Worm (Caenorhabditis elegans) whole organism, L4 larva: ENCODE measurements around the gene C06E4.2.

Experiments used
- D1046.2 ChIP-seq: fragments of 200-800 bp; sonication (Bioruptor generic); IDR thresholded peaks from 2 replicates; pipeline ENCODE4 v1.3.6; 2022; ENCODE audit warnings: missing genetic modification characterization, missing compliant biosample characterization
- F10B5.3 ChIP-seq: sonication (generic microtip); optimal IDR thresholded peaks from 2 replicates; lab custom pipeline; 2016; ENCODE audit warnings: mild to moderate bottlenecking, missing genetic modification characterization, missing compliant biosample characterization
- F26F4.8 ChIP-seq: fragments of 200-800 bp; sonication (Bioruptor generic); conservative IDR thresholded peaks from 2 replicates; pipeline ENCODE4 v1.3.6; 2022; ENCODE audit warnings: missing genetic modification characterization, missing compliant biosample characterization
- R02D3.7 ChIP-seq: fragments of 150-350 bp; sonication (generic microtip); optimal IDR thresholded peaks from 3 replicates; lab custom pipeline; 2014; ENCODE audit warnings: missing biosample characterization, missing genetic modification characterization
- T26A8.4 ChIP-seq: fragments of 200-800 bp; sonication (Bioruptor generic); IDR thresholded peaks from 2 replicates; pipeline ENCODE4 v1.3.6; 2022; ENCODE audit warnings: missing genetic modification characterization, missing compliant biosample characterization
- ZK337.2 ChIP-seq: fragments of 200-800 bp; sonication (Bioruptor generic); IDR thresholded peaks from 2 replicates; pipeline ENCODE4 v1.3.6; 2022; ENCODE audit warnings: missing genetic modification reagents, missing genetic modification characterization, missing compliant biosample characterization
- aly-2 ChIP-seq: sonication (generic microtip); optimal IDR thresholded peaks from 2 replicates; lab custom pipeline; 2018; ENCODE audit warnings: missing biosample characterization, missing genetic modification characterization
- attf-4 ChIP-seq: sonication (generic microtip); optimal IDR thresholded peaks from 3 replicates; lab custom pipeline; 2017; ENCODE audit warnings: missing biosample characterization, missing genetic modification characterization
- ceh-28 ChIP-seq: fragments of 150-350 bp; optimal IDR thresholded peaks from 2 replicates; lab custom pipeline; 2014; ENCODE audit warnings: missing biosample characterization, missing genetic modification reagents, missing genetic modification characterization
- ceh-32 ChIP-seq: sonication (generic microtip); optimal IDR thresholded peaks from 2 replicates; lab custom pipeline; 2016; ENCODE audit warnings: mild to moderate bottlenecking, missing genetic modification characterization, missing compliant biosample characterization; ENCODE audit not compliant: poor library complexity
- ceh-44 ChIP-seq: fragments of 200-800 bp; sonication (Bioruptor generic); IDR thresholded peaks from 2 replicates; pipeline ENCODE4 v1.3.6; 2022; ENCODE audit warnings: missing genetic modification reagents, missing genetic modification characterization, missing compliant biosample characterization
- ceh-62 ChIP-seq: sonication (generic microtip); optimal IDR thresholded peaks from 2 replicates; lab custom pipeline; 2017; ENCODE audit warnings: missing biosample characterization, missing genetic modification characterization
- ceh-82 ChIP-seq: sonication (generic microtip); optimal IDR thresholded peaks from 2 replicates; lab custom pipeline; 2017; ENCODE audit warnings: missing biosample characterization, missing genetic modification characterization
- ces-1 ChIP-seq: fragments of 150-350 bp; sonication (generic microtip); optimal IDR thresholded peaks from 4 replicates; lab custom pipeline; 2014; ENCODE audit warnings: missing biosample characterization, missing genetic modification reagents, missing genetic modification characterization
- cey-2 ChIP-seq: sonication (generic microtip); optimal IDR thresholded peaks from 3 replicates; lab custom pipeline; 2017; ENCODE audit warnings: missing genetic modification characterization, mild to moderate bottlenecking, missing compliant biosample characterization, antibody characterized with exemption, borderline replicate concordance; ENCODE audit not compliant: insufficient read depth
- ctbp-1 ChIP-seq: fragments of 200-800 bp; sonication (Bioruptor generic); IDR thresholded peaks from 2 replicates; pipeline ENCODE4 v1.3.6; 2022; ENCODE audit warnings: missing genetic modification reagents, missing genetic modification characterization, missing compliant biosample characterization
- daf-16 ChIP-seq, 3 experiments: sonication (generic microtip); optimal IDR thresholded peaks; 2 replicates each; lab custom pipeline; 2016 to 2017; ENCODE audit warnings: missing genetic modification characterization in 3 of 3, missing genetic modification reagents in 3 of 3, mild to moderate bottlenecking in 2 of 3, missing compliant biosample characterization in 2 of 3, missing biosample characterization in 1 of 3, moderate library complexity in 1 of 3
- daf-8 ChIP-seq: fragments of 200-800 bp; sonication (Bioruptor generic); IDR thresholded peaks from 2 replicates; pipeline ENCODE4 v1.3.6; 2022; ENCODE audit warnings: missing genetic modification characterization, missing compliant biosample characterization
- dmd-6 ChIP-seq: fragments of 200-800 bp; sonication (Bioruptor generic); IDR thresholded peaks from 2 replicates; pipeline ENCODE4 v1.3.6; 2022; ENCODE audit warnings: missing genetic modification reagents, missing genetic modification characterization, missing compliant biosample characterization
- dmd-8 ChIP-seq: fragments of 200-800 bp; sonication (Bioruptor generic); IDR thresholded peaks from 2 replicates; pipeline ENCODE4 v1.3.6; 2022; ENCODE audit warnings: missing genetic modification characterization, missing compliant biosample characterization
- dpl-1 ChIP-seq: fragments of 150-350 bp; optimal IDR thresholded peaks from 2 replicates; lab custom pipeline; 2014; ENCODE audit warnings: missing biosample characterization, missing genetic modification reagents, missing genetic modification characterization
- duxl-1 ChIP-seq: sonication (generic microtip); optimal IDR thresholded peaks from 2 replicates; lab custom pipeline; 2016; ENCODE audit warnings: mild to moderate bottlenecking, missing genetic modification characterization, moderate library complexity, missing compliant biosample characterization; ENCODE audit not compliant: poor library complexity
- egl-27 ChIP-seq: sonication (generic microtip); optimal IDR thresholded peaks from 3 replicates; lab custom pipeline; 2017; ENCODE audit warnings: missing biosample characterization, missing genetic modification reagents, missing genetic modification characterization
- hlh-11 ChIP-seq: fragments of 200-800 bp; sonication (Bioruptor generic); optimal IDR thresholded peaks from 2 replicates; lab custom pipeline; 2018; ENCODE audit warnings: mild to moderate bottlenecking, missing genetic modification characterization, missing compliant biosample characterization
- hlh-30 ChIP-seq: sonication (generic microtip); optimal IDR thresholded peaks from 2 replicates; lab custom pipeline; 2017; ENCODE audit warnings: antibody characterized with exemption, mild to moderate bottlenecking, missing genetic modification characterization, missing compliant biosample characterization; ENCODE audit not compliant: insufficient read depth
- hmg-1.1 ChIP-seq: fragments of 200-800 bp; sonication (Bioruptor generic); IDR thresholded peaks from 2 replicates; pipeline ENCODE4 v1.3.6; 2022; ENCODE audit warnings: missing genetic modification reagents, missing genetic modification characterization, missing compliant biosample characterization
- lim-7 ChIP-seq: fragments of 200-800 bp; sonication (Bioruptor generic); IDR thresholded peaks from 2 replicates; pipeline ENCODE4 v1.3.6; 2022; ENCODE audit warnings: missing genetic modification characterization, missing compliant biosample characterization
- lin-1 ChIP-seq: fragments of 200-800 bp; sonication (Bioruptor generic); IDR thresholded peaks from 2 replicates; pipeline ENCODE4 v1.3.6; 2022; ENCODE audit warnings: missing genetic modification reagents, missing genetic modification characterization, missing compliant biosample characterization
- lin-15B ChIP-seq: fragments of 150-350 bp; sonication (generic microtip); optimal IDR thresholded peaks from 3 replicates; lab custom pipeline; 2014; ENCODE audit warnings: missing biosample characterization, missing genetic modification characterization
- mdl-1 ChIP-seq, 2 experiments: fragments of 150-350 bp in 1 of 2; sonication (generic microtip) in 1 of 2; optimal IDR thresholded peaks; 2 replicates each; lab custom pipeline; 2014 to 2017; ENCODE audit warnings: missing biosample characterization in 2 of 2, missing genetic modification characterization in 2 of 2
- mdt-29 ChIP-seq: fragments of 200-800 bp; sonication (Bioruptor generic); IDR thresholded peaks from 2 replicates; pipeline ENCODE4 v1.3.6; 2022; ENCODE audit warnings: missing genetic modification reagents, missing genetic modification characterization, missing compliant biosample characterization
- mep-1 ChIP-seq: fragments of 150-350 bp; sonication (generic microtip); optimal IDR thresholded peaks from 3 replicates; lab custom pipeline; 2014; ENCODE audit warnings: missing biosample characterization, missing genetic modification characterization
- nhr-111 ChIP-seq: fragments of 200-800 bp; sonication (Bioruptor generic); optimal IDR thresholded peaks from 2 replicates; lab custom pipeline; 2018; ENCODE audit warnings: mild to moderate bottlenecking, missing genetic modification characterization, missing compliant biosample characterization
- nhr-25 ChIP-seq: sonication (generic microtip); optimal IDR thresholded peaks from 2 replicates; lab custom pipeline; 2017; ENCODE audit warnings: missing genetic modification characterization, mild to moderate bottlenecking, missing compliant biosample characterization, antibody characterized with exemption, moderate library complexity, borderline replicate concordance; ENCODE audit not compliant: insufficient read depth
- nhr-28 ChIP-seq: fragments of 150-350 bp; optimal IDR thresholded peaks from 2 replicates; lab custom pipeline; 2014; ENCODE audit warnings: missing biosample characterization, missing genetic modification characterization
- nhr-41 ChIP-seq: fragments of 200-800 bp; sonication (Bioruptor generic); IDR thresholded peaks from 2 replicates; pipeline ENCODE4 v1.3.6; 2022; ENCODE audit warnings: missing genetic modification reagents, missing genetic modification characterization, missing compliant biosample characterization
- nhr-6 ChIP-seq: fragments of 150-350 bp; optimal IDR thresholded peaks from 2 replicates; lab custom pipeline; 2014; ENCODE audit warnings: missing biosample characterization, missing genetic modification characterization
- nhr-77 ChIP-seq: fragments of 150-350 bp; optimal IDR thresholded peaks from 2 replicates; lab custom pipeline; 2014; ENCODE audit warnings: missing biosample characterization, missing genetic modification characterization
- pha-4 ChIP-seq, 2 experiments: fragments of 150-350 bp in 1 of 2; fragments of 200-800 bp in 1 of 2; sonication (Bioruptor generic) in 1 of 2; IDR thresholded peaks in 1 of 2; optimal IDR thresholded peaks in 1 of 2; 2 replicates each; pipeline versions ENCODE4 v1.3.6 to Lab custom; 2014 to 2022; ENCODE audit warnings: missing genetic modification characterization in 2 of 2, missing genetic modification reagents in 2 of 2, missing biosample characterization in 1 of 2, missing compliant biosample characterization in 1 of 2
- pqm-1 ChIP-seq: sonication (generic microtip); optimal IDR thresholded peaks from 2 replicates; lab custom pipeline; 2017; ENCODE audit warnings: missing biosample characterization, missing genetic modification characterization
- sdz-12 ChIP-seq: fragments of 200-800 bp; sonication (Bioruptor generic); optimal IDR thresholded peaks from 2 replicates; lab custom pipeline; 2018; ENCODE audit warnings: mild to moderate bottlenecking, missing genetic modification characterization, missing compliant biosample characterization
- snpc-1.2 ChIP-seq: fragments of 200-800 bp; sonication (Bioruptor generic); IDR thresholded peaks from 2 replicates; pipeline ENCODE4 v1.3.6; 2022; ENCODE audit warnings: missing genetic modification reagents, missing genetic modification characterization, missing compliant biosample characterization
- spr-3 ChIP-seq: fragments of 200-800 bp; sonication (Bioruptor generic); optimal IDR thresholded peaks from 2 replicates; lab custom pipeline; 2018; ENCODE audit warnings: mild to moderate bottlenecking, missing genetic modification characterization, missing compliant biosample characterization
- tra-1 ChIP-seq: fragments of 200-800 bp; sonication (Bioruptor generic); IDR thresholded peaks from 2 replicates; pipeline ENCODE4 v1.3.6; 2022; ENCODE audit warnings: missing genetic modification reagents, missing genetic modification characterization, missing compliant biosample characterization
- unc-130 ChIP-seq: sonication (generic microtip); optimal IDR thresholded peaks from 2 replicates; lab custom pipeline; 2016; ENCODE audit warnings: missing genetic modification reagents, missing genetic modification characterization, missing compliant biosample characterization
- unc-39 ChIP-seq: sonication (generic microtip); optimal IDR thresholded peaks from 2 replicates; lab custom pipeline; 2017; ENCODE audit warnings: missing biosample characterization, missing genetic modification characterization
- zfp-2 ChIP-seq: sonication (generic microtip); optimal IDR thresholded peaks from 2 replicates; lab custom pipeline; 2016; ENCODE audit warnings: mild to moderate bottlenecking, missing genetic modification characterization, missing compliant biosample characterization
- zip-2 ChIP-seq: fragments of 150-350 bp; optimal IDR thresholded peaks from 2 replicates; lab custom pipeline; 2014; ENCODE audit warnings: missing biosample characterization, missing genetic modification characterization
- ztf-11 ChIP-seq: fragments of 150-350 bp; optimal IDR thresholded peaks from 2 replicates; lab custom pipeline; 2014; ENCODE audit warnings: missing biosample characterization, missing genetic modification characterization
- ztf-7 ChIP-seq: fragments of 150-350 bp; optimal IDR thresholded peaks from 2 replicates; lab custom pipeline; 2014; ENCODE audit warnings: missing biosample characterization, missing genetic modification characterization

Gene C06E4.2

DNA sequence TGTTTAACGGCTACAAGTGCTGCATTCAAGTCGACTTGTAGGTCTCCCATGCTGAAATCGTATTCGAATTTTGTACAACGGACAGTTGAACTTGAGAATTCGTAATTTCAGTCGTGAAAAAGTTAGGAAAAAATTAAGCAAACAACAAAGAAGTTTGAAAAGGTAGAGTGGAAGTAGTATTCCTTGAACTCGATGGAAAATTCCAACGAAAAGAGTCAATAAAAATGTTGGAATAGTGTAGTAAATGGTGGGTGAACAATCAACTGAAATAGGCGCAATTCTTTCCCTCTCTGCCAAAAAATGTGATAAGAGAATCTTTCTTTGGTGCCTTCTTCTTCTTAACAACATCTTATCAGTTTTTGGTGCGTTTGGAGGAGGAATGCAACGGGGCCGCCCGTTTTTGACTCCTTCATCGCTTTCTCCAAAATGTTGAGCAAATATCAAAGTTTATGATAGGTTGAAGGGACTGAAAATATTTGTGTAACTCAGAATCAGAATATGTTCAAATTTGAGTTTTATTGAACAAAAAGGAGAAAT, 49.9 kb downstream of the C06E4.2 start, which contains the start of gene ifo-1:
TSS of gene ifo-1 (minus strand) at position 51 of the 537 bp plus-strand sequence.
- TF ChIP-seq unc-39 (tag; lab: Kevin White, UChicago) (no peak), daf-8 (GFP tag; lab: Robert Waterston, UW) (no peak), ceh-62 (no peak), ztf-7 (no peak), sdz-12 (GFP tag; lab: Kevin White, UChicago) (no peak), ceh-32 (no peak), ceh-82 (no peak), lin-15B (tag; lab: Kevin White, UChicago) (no peak), ctbp-1 (no peak), ceh-28 (tag; lab: Kevin White, UChicago) (no peak), mep-1 (tag; lab: Kevin White, UChicago) (no peak), dmd-6 (GFP tag; lab: Robert Waterston, UW) (peak; percentile 79), zfp-2 (tag; lab: Kevin White, UChicago) (no peak), tra-1 (no peak), spr-3 (GFP tag; lab: Kevin White, UChicago) (no peak), attf-4 (tag; lab: Kevin White, UChicago) (no peak), dmd-8 (no peak), F26F4.8 (GFP tag; lab: Robert Waterston, UW) (no peak), aly-2 (tag; lab: Kevin White, UChicago) (no peak), nhr-28 (tag; lab: Kevin White, UChicago) (peak; percentile 81), T26A8.4 (GFP tag; lab: Robert Waterston, UW) (no peak), nhr-77 (peak; percentile 31), R02D3.7 (tag; lab: Kevin White, UChicago) (no peak), nhr-25 (tag; lab: Kevin White, UChicago) (no peak), unc-130 (GFP tag; lab: Kevin White, UChicago) (no peak), lin-1 (GFP tag; lab: Robert Waterston, UW) (peak; percentile 11; the same call in 1 of the 2 replicates), D1046.2 (GFP tag; lab: Robert Waterston, UW) (no peak), hlh-11 (tag; lab: Kevin White, UChicago) (peak; percentile 67), zip-2 (tag; lab: Kevin White, UChicago) (no peak), hlh-30 (tag; lab: Kevin White, UChicago) (no peak), daf-16 (GFP tag; optimal IDR thresholded peaks at IDR 0.05; lab: Kevin White, UChicago) (no peak), daf-16 (tag; optimal IDR thresholded peaks at IDR 0.05; lab: Kevin White, UChicago) (peak; percentile 55), ztf-11 (tag; lab: Kevin White, UChicago) (no peak), duxl-1 (tag; lab: Kevin White, UChicago) (no peak), pha-4 (GFP tag; IDR thresholded peaks at IDR 0.05; lab: Robert Waterston, UW) (no peak), pha-4 (tag; optimal IDR thresholded peaks at IDR 0.05; lab: Kevin White, UChicago) (no peak), dpl-1 (GFP tag; lab: Kevin White, UChicago) (no peak), F10B5.3 (tag; lab: Kevin White, UChicago) (no peak), ZK337.2 (no peak), pqm-1 (peak; percentile 99), mdt-29 (GFP tag; lab: Robert Waterston, UW) (no peak), ces-1 (GFP tag; lab: Kevin White, UChicago) (no peak), nhr-6 (tag; lab: Kevin White, UChicago) (peak; percentile 35), nhr-41 (no peak), nhr-111 (GFP tag; lab: Kevin White, UChicago) (no peak), snpc-1.2 (GFP tag; lab: Robert Waterston, UW) (no peak), ceh-44 (GFP tag; lab: Robert Waterston, UW) (no peak), mdl-1 (tag; optimal IDR thresholded peaks at IDR 0.05; lab: Kevin White, UChicago) (no peak), egl-27 (tag; lab: Kevin White, UChicago) (no peak), hmg-1.1 (no peak), lim-7 (no peak), cey-2 (tag; lab: Kevin White, UChicago) (no peak)
